Worm (Caenorhabditis elegans) whole organism, young adult: Measurements from ENCODE around the gene str-64.

Experiments used
- C17E4.6 ChIP-seq: fragments of 200-800 bp; sonication (Bioruptor generic); IDR thresholded peaks from 2 replicates; pipeline ENCODE4 v1.3.6; 2022; ENCODE audit warnings: missing genetic modification reagents, missing genetic modification characterization, missing compliant biosample characterization
- F22D6.2 ChIP-seq: sonication (generic microtip); optimal IDR thresholded peaks from 2 replicates; lab custom pipeline; 2016; ENCODE audit warnings: mild to moderate bottlenecking, missing genetic modification characterization, missing compliant biosample characterization
- F33H1.4 ChIP-seq: fragments of 200-800 bp; sonication (Bioruptor generic); IDR thresholded peaks from 2 replicates; pipeline ENCODE4 v1.3.6; 2022; ENCODE audit warnings: missing genetic modification reagents, missing genetic modification characterization, missing compliant biosample characterization
- Y53F4B.3 ChIP-seq: fragments of 200-800 bp; sonication (Bioruptor generic); IDR thresholded peaks from 2 replicates; pipeline ENCODE4 v1.3.6; 2022; ENCODE audit warnings: missing genetic modification reagents, missing genetic modification characterization, missing compliant biosample characterization
- ama-1 ChIP-seq, 3 experiments: fragments of 150-350 bp in 1 of 3; sonication (generic microtip) in 2 of 3; optimal IDR thresholded peaks; 2 replicates each; lab custom pipeline; 2014 to 2018; ENCODE audit warnings: missing biosample characterization in 2 of 3, missing genetic modification characterization in 2 of 3, missing genetic modification reagents in 2 of 3
- attf-6 ChIP-seq: fragments of 200-800 bp; sonication (Bioruptor generic); IDR thresholded peaks from 2 replicates; pipeline ENCODE4 v1.3.6; 2022; ENCODE audit warnings: missing genetic modification reagents, missing genetic modification characterization, missing compliant biosample characterization
- ccch-3 ChIP-seq: fragments of 200-800 bp; sonication (Bioruptor generic); optimal IDR thresholded peaks from 2 replicates; lab custom pipeline; 2018; ENCODE audit warnings: mild to moderate bottlenecking, missing genetic modification characterization, missing compliant biosample characterization
- cebp-1 ChIP-seq, 2 experiments: fragments of 200-800 bp in 1 of 2; sonication (Bioruptor generic) in 1 of 2; sonication (generic microtip) in 1 of 2; IDR thresholded peaks in 1 of 2; optimal IDR thresholded peaks in 1 of 2; 2 replicates each; pipeline versions ENCODE4 v1.3.6 to Lab custom; 2017 to 2022; ENCODE audit warnings: missing compliant biosample characterization in 2 of 2, missing genetic modification characterization in 2 of 2, mild to moderate bottlenecking in 1 of 2, missing genetic modification reagents in 1 of 2, moderate library complexity in 1 of 2
- dpff-1 ChIP-seq: sonication (generic microtip); optimal IDR thresholded peaks from 2 replicates; lab custom pipeline; 2017; ENCODE audit warnings: mild to moderate bottlenecking, missing genetic modification characterization, missing compliant biosample characterization
- efl-1 ChIP-seq: fragments of 150-350 bp; optimal IDR thresholded peaks from 2 replicates; lab custom pipeline; 2014; ENCODE audit warnings: missing biosample characterization, missing genetic modification reagents, missing genetic modification characterization
- egrh-3 ChIP-seq: fragments of 200-800 bp; sonication (Bioruptor generic); IDR thresholded peaks from 2 replicates; pipeline ENCODE4 v1.3.6; 2022; ENCODE audit warnings: missing genetic modification reagents, missing genetic modification characterization, missing compliant biosample characterization
- ekl-4 ChIP-seq: fragments of 200-800 bp; sonication (Bioruptor generic); IDR thresholded peaks from 2 replicates; pipeline ENCODE4 v1.3.6; 2022; ENCODE audit warnings: missing genetic modification reagents, missing genetic modification characterization, missing compliant biosample characterization
- let-526 ChIP-seq: fragments of 200-800 bp; sonication (Bioruptor generic); IDR thresholded peaks from 2 replicates; pipeline ENCODE4 v1.3.6; 2022; ENCODE audit warnings: missing genetic modification reagents, missing genetic modification characterization, missing compliant biosample characterization
- lin-26 ChIP-seq: fragments of 200-800 bp; sonication (Bioruptor generic); IDR thresholded peaks from 2 replicates; pipeline ENCODE4 v1.3.6; 2022; ENCODE audit warnings: missing genetic modification reagents, missing genetic modification characterization, missing compliant biosample characterization
- lin-40 ChIP-seq: sonication (generic microtip); optimal IDR thresholded peaks from 2 replicates; lab custom pipeline; 2016; ENCODE audit warnings: missing genetic modification characterization, mild to moderate bottlenecking, missing compliant biosample characterization, missing genotype, missing genetic modification reagents
- lin-54 ChIP-seq: fragments of 200-800 bp; sonication (Bioruptor generic); optimal IDR thresholded peaks from 2 replicates; lab custom pipeline; 2018; ENCODE audit warnings: mild to moderate bottlenecking, missing genetic modification characterization, missing compliant biosample characterization
- lsl-1 ChIP-seq: fragments of 200-800 bp; sonication (Bioruptor generic); optimal IDR thresholded peaks from 2 replicates; lab custom pipeline; 2018; ENCODE audit warnings: mild to moderate bottlenecking, missing genetic modification characterization, moderate library complexity, missing compliant biosample characterization
- madf-6 ChIP-seq: fragments of 200-800 bp; sonication (Bioruptor generic); IDR thresholded peaks from 2 replicates; pipeline ENCODE4 v1.3.6; 2022; ENCODE audit warnings: missing genetic modification reagents, missing genetic modification characterization, missing compliant biosample characterization
- mcd-1 ChIP-seq: fragments of 200-800 bp; sonication (Bioruptor generic); IDR thresholded peaks from 2 replicates; pipeline ENCODE4 v1.3.6; 2022; ENCODE audit warnings: missing genetic modification reagents, missing genetic modification characterization, missing compliant biosample characterization
- mxl-1 ChIP-seq: sonication (generic microtip); optimal IDR thresholded peaks from 2 replicates; lab custom pipeline; 2016; ENCODE audit warnings: missing genetic modification characterization, missing compliant biosample characterization
- nfya-1 ChIP-seq: sonication (generic microtip); optimal IDR thresholded peaks from 2 replicates; lab custom pipeline; 2017; ENCODE audit warnings: antibody characterized with exemption, missing compliant biosample characterization, missing genetic modification characterization, borderline replicate concordance; ENCODE audit not compliant: insufficient read depth
- nfyb-1 ChIP-seq: fragments of 200-800 bp; sonication (Bioruptor generic); IDR thresholded peaks from 2 replicates; pipeline ENCODE4 v1.3.6; 2022; ENCODE audit warnings: missing genetic modification reagents, missing genetic modification characterization, missing compliant biosample characterization
- nhr-179 ChIP-seq: sonication (generic microtip); optimal IDR thresholded peaks from 2 replicates; lab custom pipeline; 2016; ENCODE audit warnings: mild to moderate bottlenecking, missing genetic modification characterization, missing compliant biosample characterization
- rec-8 ChIP-seq, 2 experiments: sonication (generic microtip); optimal IDR thresholded peaks; 2 replicates each; lab custom pipeline; 2016; ENCODE audit warnings: mild to moderate bottlenecking in 2 of 2, missing genetic modification characterization in 2 of 2, missing genetic modification reagents in 2 of 2, missing genotype in 2 of 2, missing biosample characterization in 1 of 2, missing compliant biosample characterization in 1 of 2, moderate library complexity in 1 of 2
- snpc-1.1 ChIP-seq: sonication (generic microtip); optimal IDR thresholded peaks from 2 replicates; lab custom pipeline; 2017; ENCODE audit warnings: missing genetic modification characterization, mild to moderate bottlenecking, missing compliant biosample characterization, antibody characterized with exemption, moderate library complexity, missing genotype, missing genetic modification reagents; ENCODE audit not compliant: insufficient read depth
- snpc-3.4 ChIP-seq: sonication (generic microtip); optimal IDR thresholded peaks from 2 replicates; lab custom pipeline; 2017; ENCODE audit warnings: missing genetic modification characterization, mild to moderate bottlenecking, missing compliant biosample characterization, antibody characterized with exemption, moderate library complexity, missing genotype, missing genetic modification reagents
- somi-1 ChIP-seq: fragments of 200-800 bp; sonication (Bioruptor generic); optimal IDR thresholded peaks from 2 replicates; lab custom pipeline; 2018; ENCODE audit warnings: mild to moderate bottlenecking, missing genetic modification characterization, missing compliant biosample characterization
- tbp1 ChIP-seq: fragments of 200-800 bp; sonication (Bioruptor generic); optimal IDR thresholded peaks from 2 replicates; lab custom pipeline; 2018; ENCODE audit warnings: mild to moderate bottlenecking, missing genetic modification characterization, missing compliant biosample characterization
- tlf-1 ChIP-seq: fragments of 200-800 bp; sonication (Bioruptor generic); optimal IDR thresholded peaks from 2 replicates; lab custom pipeline; 2018; ENCODE audit warnings: mild to moderate bottlenecking, missing genetic modification characterization, missing compliant biosample characterization
- unc-130 ChIP-seq: sonication (generic microtip); optimal IDR thresholded peaks from 2 replicates; lab custom pipeline; 2016; ENCODE audit warnings: missing genetic modification reagents, missing genetic modification characterization, missing compliant biosample characterization
- ztf-25 ChIP-seq: fragments of 200-800 bp; sonication (Bioruptor generic); IDR thresholded peaks from 2 replicates; pipeline ENCODE4 v1.3.6; 2022; ENCODE audit warnings: missing genetic modification reagents, missing genetic modification characterization, missing compliant biosample characterization
- ztf-6 ChIP-seq: fragments of 200-800 bp; sonication (Bioruptor generic); IDR thresholded peaks from 2 replicates; pipeline ENCODE4 v1.3.6; 2022; ENCODE audit warnings: missing genetic modification reagents, missing genetic modification characterization, missing compliant biosample characterization

Gene str-64

DNA sequence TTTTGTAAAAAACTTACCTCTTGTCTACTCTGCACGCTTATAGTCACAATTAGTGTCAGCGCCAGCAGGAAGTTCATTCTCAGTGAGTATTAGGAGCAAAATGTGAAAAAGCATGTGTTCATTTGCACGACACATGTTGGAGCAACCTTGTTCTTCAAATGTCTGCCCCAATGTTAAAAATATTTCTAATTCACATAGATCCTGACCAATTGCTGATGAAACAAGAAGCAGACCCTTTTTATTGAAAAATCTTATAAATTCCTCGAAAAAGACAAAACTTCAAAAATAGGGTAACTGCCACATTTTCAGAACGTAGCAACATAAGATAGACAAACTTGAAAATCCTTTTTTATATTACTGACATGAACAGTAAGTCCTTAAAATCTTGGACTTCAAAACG, 41.1 kb downstream of the str-64 start, which contains the start of gene C17B7.8:
Gene C17B7.8 (minus strand): TSS at position 101 of the 400 bp plus-strand sequence.
- TF ChIP-seq snpc-3.4 (tag; lab: Kevin White, UChicago), result no peak
- TF ChIP-seq mxl-1 (tag; lab: Kevin White, UChicago), result no peak
- no peak for TF ChIP-seq egrh-3 (GFP tag; lab: Robert Waterston, UW)
- no peak for TF ChIP-seq tlf-1 (GFP tag; lab: Kevin White, UChicago)
- TF ChIP-seq, all 124 proteins: peak for 0

DNA sequence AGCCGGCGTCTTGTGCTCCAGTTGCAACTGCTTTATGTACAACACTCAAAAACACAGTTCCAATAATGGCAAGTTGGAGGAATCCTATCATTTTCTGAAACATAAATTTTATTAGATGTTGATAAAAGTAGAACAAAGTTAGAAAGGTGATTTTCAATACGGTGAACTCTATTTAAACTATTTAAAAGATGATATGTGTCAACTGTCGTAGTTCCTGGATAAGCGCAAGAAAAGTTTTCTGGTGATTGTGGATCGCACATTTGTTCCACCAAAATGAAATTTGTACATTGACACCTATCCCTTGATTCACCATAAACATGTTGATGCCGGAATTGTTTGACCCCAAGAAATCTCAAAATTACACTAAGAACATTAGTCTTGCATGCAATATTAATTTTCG, 49.0 kb downstream of the str-64 start, which contains the start of gene C17B7.9:
Gene C17B7.9 (minus strand): TSS at position 101 of the 400 bp plus-strand sequence.
- TF ChIP-seq ama-1 (optimal IDR thresholded peaks at IDR 0.05; lab: Kevin White, UChicago), result no peak
- TF ChIP-seq ama-1 (GFP tag; optimal IDR thresholded peaks at IDR 0.05; lab: Kevin White, UChicago), result no peak
- no peak for TF ChIP-seq tbp1 (GFP tag; lab: Kevin White, UChicago)
- TF ChIP-seq lin-54 (GFP tag; lab: Kevin White, UChicago), result no peak
- TF ChIP-seq dpff-1 (tag; lab: Kevin White, UChicago), result no peak
- no peak for TF ChIP-seq ztf-25 (GFP tag; lab: Robert Waterston, UW)
- TF ChIP-seq nfyb-1 (GFP tag; lab: Robert Waterston, UW), result no peak
- no peak for TF ChIP-seq snpc-1.1 (tag; lab: Kevin White, UChicago)
- TF ChIP-seq cebp-1 (GFP tag; IDR thresholded peaks at IDR 0.05; lab: Robert Waterston, UW), result no peak
- no peak for TF ChIP-seq cebp-1 (tag; optimal IDR thresholded peaks at IDR 0.05; lab: Kevin White, UChicago)
- TF ChIP-seq mcd-1, result no peak
- no peak for TF ChIP-seq C17E4.6 (GFP tag; lab: Robert Waterston, UW)
- no peak for TF ChIP-seq rec-8 (tag; optimal IDR thresholded peaks at IDR 0.05; lab: Kevin White, UChicago)
- TF ChIP-seq F22D6.2 (tag; lab: Kevin White, UChicago), result no peak
- no peak for TF ChIP-seq nhr-179 (tag; lab: Kevin White, UChicago)
- TF ChIP-seq Y53F4B.3 (GFP tag; lab: Robert Waterston, UW), result no peak
- no peak for TF ChIP-seq madf-6 (GFP tag; lab: Robert Waterston, UW)
- no peak for TF ChIP-seq lsl-1 (GFP tag; lab: Kevin White, UChicago)
- no peak for TF ChIP-seq lin-40

ce11 chrV:3333334-3333733, 50.3 kb downstream of the str-64 start, which contains the start of gene C17B7.5:
TSS of gene C17B7.5 (plus strand) at chrV:3333634.
- no peak for TF ChIP-seq ekl-4 (GFP tag; lab: Robert Waterston, UW)
- no peak for TF ChIP-seq lin-26
- no peak for TF ChIP-seq let-526 (GFP tag; lab: Robert Waterston, UW)
- no peak for TF ChIP-seq unc-130 (GFP tag; lab: Kevin White, UChicago)
- TF ChIP-seq efl-1 (GFP tag; lab: Kevin White, UChicago), result no peak
- TF ChIP-seq F33H1.4 (GFP tag; lab: Robert Waterston, UW), result no peak
- TF ChIP-seq somi-1, result no peak
- TF ChIP-seq ccch-3 (GFP tag; lab: Kevin White, UChicago), result no peak
- TF ChIP-seq attf-6 (GFP tag; lab: Robert Waterston, UW), result no peak
- TF ChIP-seq nfya-1, result no peak
- TF ChIP-seq ztf-6 (GFP tag; lab: Robert Waterston, UW), result no peak
- TF ChIP-seq, all 124 proteins: peak for 0
